Worm (Caenorhabditis elegans): ENCODE measurements around the gene fip-1.

DNA sequence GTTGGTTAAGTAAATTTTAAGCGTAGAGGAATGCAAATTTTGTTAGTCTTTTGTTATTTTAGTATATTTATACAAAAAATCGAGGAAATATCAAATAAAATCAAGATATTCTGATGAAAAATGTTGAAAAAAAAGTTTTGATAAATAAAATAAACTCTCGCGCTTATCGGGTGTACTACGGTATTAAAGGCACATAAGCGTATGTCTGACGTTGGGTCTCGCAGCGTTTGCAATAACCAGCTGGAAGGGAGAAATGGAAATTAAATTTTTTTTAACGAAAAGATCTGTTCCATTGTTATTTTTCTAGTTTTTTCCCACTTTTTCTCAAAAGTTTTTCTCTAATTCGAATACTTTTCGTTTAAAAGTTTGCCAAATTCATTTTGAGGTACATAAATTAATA lies 49.6 kb downstream of the fip-1 start:
- TF ChIP-seq dao-5 (tag; optimal IDR thresholded peaks at IDR 0.05) (no peak), him-1 (tag; optimal IDR thresholded peaks at IDR 0.05) (no peak), W03F9.2 (tag; optimal IDR thresholded peaks at IDR 0.05) (no peak)

All from whole organism, L4/young adult.